Worm (Caenorhabditis elegans) whole organism, dauer: Measurements from ENCODE around the gene F11A5.9.

Experiments
- unc-62 ChIP-seq: sonication (generic microtip); optimal IDR thresholded peaks from 2 replicates; lab custom pipeline; 2017; ENCODE audit warnings: missing biosample characterization, missing genetic modification reagents, missing genetic modification characterization

F11A5.9 gene

ce11 chrV:16214505-16214904 is at the start of gene F11A5.9:
Gene F11A5.9, plus strand, starts transcription at chrV:16214890.
- no peak for TF ChIP-seq unc-62 (GFP tag; lab: Kevin White, UChicago)

ce11 chrV:16165936-16166335 is 48.8 kb upstream of the F11A5.9 start, which contains the start of gene str-108:
Gene str-108, plus strand, starts transcription at chrV:16166236.
- TF ChIP-seq unc-62 (GFP tag; lab: Kevin White, UChicago) = no peak

- TF ChIP-seq unc-62 (GFP tag; lab: Kevin White, UChicago) = no peak
Observed at ce11 chrV:16169026-16169425, 45.7 kb upstream of the F11A5.9 start, which contains the start of gene str-111. Gene str-111, minus strand, starts transcription at chrV:16169126.

ce11 chrV:16171721-16172120 is 43.0 kb upstream of the F11A5.9 start, which contains the start of gene K05D4.9:
Gene K05D4.9, minus strand, starts transcription at chrV:16171821.
- TF ChIP-seq unc-62 (GFP tag; lab: Kevin White, UChicago) = no peak

- TF ChIP-seq unc-62 (GFP tag; lab: Kevin White, UChicago) = no peak
Observed at ce11 chrV:16174109-16174508, 40.6 kb upstream of the F11A5.9 start.

ce11 chrV:16175227-16175626 is 39.5 kb upstream of the F11A5.9 start:
- TF ChIP-seq unc-62 (GFP tag; lab: Kevin White, UChicago) = no peak

ce11 chrV:16175757-16176156 is 38.9 kb upstream of the F11A5.9 start, which contains the start of gene cyp-33D1:
Gene cyp-33D1, minus strand, starts transcription at chrV:16175857.
- no peak for TF ChIP-seq unc-62 (GFP tag; lab: Kevin White, UChicago)

ce11 chrV:16180350-16180749 is 34.3 kb upstream of the F11A5.9 start, which contains the start of gene str-106:
Gene str-106, plus strand, starts transcription at chrV:16180650.
- no peak for TF ChIP-seq unc-62 (GFP tag; lab: Kevin White, UChicago)

ce11 chrV:16182110-16182509 is 32.6 kb upstream of the F11A5.9 start, which contains the start of gene srz-13:
Gene srz-13, plus strand, starts transcription at chrV:16182410.
- TF ChIP-seq unc-62 (GFP tag; lab: Kevin White, UChicago) = no peak

ce11 chrV:16182918-16183317 is 31.8 kb upstream of the F11A5.9 start, which contains the start of gene srh-277:
Gene srh-277, plus strand, starts transcription at chrV:16183218.
- no peak for TF ChIP-seq unc-62 (GFP tag; lab: Kevin White, UChicago)

- TF ChIP-seq unc-62 (GFP tag; lab: Kevin White, UChicago) = no peak
Observed at ce11 chrV:16183357-16183756, 31.3 kb upstream of the F11A5.9 start, which contains the start of gene srz-14. Gene srz-14, plus strand, starts transcription at chrV:16183657.

- no peak for TF ChIP-seq unc-62 (GFP tag; lab: Kevin White, UChicago)
Observed at ce11 chrV:16190485-16190884, 24.2 kb upstream of the F11A5.9 start, which contains the start of gene srh-281. Gene srh-281, plus strand, starts transcription at chrV:16190785.

ce11 chrV:16192114-16192513 is 22.6 kb upstream of the F11A5.9 start, which contains the start of gene srh-279:
Gene srh-279, plus strand, starts transcription at chrV:16192414.
- TF ChIP-seq unc-62 (GFP tag; lab: Kevin White, UChicago) = no peak

- no peak for TF ChIP-seq unc-62 (GFP tag; lab: Kevin White, UChicago)
Observed at ce11 chrV:16194639-16195038, 20.1 kb upstream of the F11A5.9 start, which contains the start of gene rabr-4. Gene rabr-4, plus strand, starts transcription at chrV:16194939.

- TF ChIP-seq unc-62 (GFP tag; lab: Kevin White, UChicago) = no peak
Observed at ce11 chrV:16195379-16195778, 19.3 kb upstream of the F11A5.9 start, which contains the start of gene rabr-3. Gene rabr-3, plus strand, starts transcription at chrV:16195679.

ce11 chrV:16198016-16198415 is 16.7 kb upstream of the F11A5.9 start, which contains the start of gene F11A5.5:
Gene F11A5.5, plus strand, starts transcription at chrV:16198316.
- TF ChIP-seq unc-62 (GFP tag; lab: Kevin White, UChicago) = no peak

- no peak for TF ChIP-seq unc-62 (GFP tag; lab: Kevin White, UChicago)
Observed at ce11 chrV:16201730-16202129, 13.0 kb upstream of the F11A5.9 start, which contains the start of gene F11A5.17. Gene F11A5.17, plus strand, starts transcription at chrV:16202030.
